Fruit fly (Drosophila melanogaster) whole organism, wandering third instar larva: Measurements from ENCODE around the gene CG33688.

Experiments used
- Myc ChIP-seq: fragments of >200 bp; optimal IDR thresholded peaks from 2 replicates; lab custom pipeline; 2017
- OdsH ChIP-seq: fragments of 200-800 bp; sonication (Bioruptor generic); optimal IDR thresholded peaks from 2 replicates; lab custom pipeline; 2016; ENCODE audit warnings: missing biosample characterization, mild to moderate bottlenecking, missing genetic modification characterization
- brk ChIP-seq: fragments of 200-800 bp; sonication (Bioruptor generic); optimal IDR thresholded peaks from 2 replicates; lab custom pipeline; 2016; ENCODE audit warnings: missing biosample characterization, mild to moderate bottlenecking, missing genetic modification characterization
- dmrt93B ChIP-seq: fragments of 200-800 bp; sonication (Bioruptor generic); optimal IDR thresholded peaks from 2 replicates; lab custom pipeline; 2018; ENCODE audit warnings: missing biosample characterization, mild to moderate bottlenecking, missing genetic modification characterization
- h ChIP-seq: fragments of 200-800 bp; sonication (Bioruptor generic); optimal IDR thresholded peaks from 3 replicates; lab custom pipeline; 2016; ENCODE audit warnings: missing biosample characterization, mild to moderate bottlenecking, missing genetic modification characterization
- usp ChIP-seq: fragments of >200 bp; optimal IDR thresholded peaks from 2 replicates; lab custom pipeline; 2017; ENCODE audit warnings: missing biosample characterization, missing genetic modification characterization

DNA sequence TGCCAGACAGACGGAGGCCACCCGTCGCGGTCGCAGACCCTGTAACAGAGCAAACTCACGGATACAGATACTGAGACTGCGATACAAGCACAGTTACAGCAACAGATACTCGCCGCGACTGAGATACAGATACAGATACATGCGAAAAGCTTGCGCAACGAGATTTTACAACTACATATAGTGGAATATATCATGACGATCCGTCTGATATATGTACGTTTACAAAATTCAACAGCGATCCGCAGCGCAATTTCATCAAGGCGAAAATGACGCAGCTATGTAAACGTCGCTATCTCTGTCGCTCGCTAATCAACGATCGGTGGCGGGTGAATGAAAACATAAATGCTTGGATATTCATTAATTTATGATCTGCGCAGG is 48.9 kb upstream of the CG33688 start:
- TF ChIP-seq brk (GFP tag; lab: Kevin White, UChicago): no peak
- TF ChIP-seq Myc (lab: Kevin White, UChicago): no peak
- no peak for TF ChIP-seq OdsH
- no peak for TF ChIP-seq dmrt93B (GFP tag; lab: Kevin White, UChicago)
- TF ChIP-seq h: no peak
- no peak for TF ChIP-seq usp (GFP tag; lab: Kevin White, UChicago)
